Fruit fly (Drosophila melanogaster) whole organism, embryonic: ENCODE results near the gene Agpat1.

ENCODE experiments used
- Bteb2 ChIP-seq: fragments of 200-800 bp; sonication (Bioruptor generic); optimal IDR thresholded peaks from 2 replicates; lab custom pipeline; 2016; ENCODE audit warnings: missing biosample characterization, missing genetic modification characterization
- CG10654 ChIP-seq: fragments of 200-800 bp; sonication (Bioruptor generic); optimal IDR thresholded peaks from 2 replicates; lab custom pipeline; 2016; ENCODE audit warnings: missing biosample characterization, missing genetic modification characterization
- CG11456 ChIP-seq: fragments of 200-800 bp; sonication (Bioruptor generic); IDR thresholded peaks from 3 replicates; pipeline ENCODE4 v1.3.6; 2022; ENCODE audit warnings: missing biosample characterization, missing genetic modification characterization
- CG12942 ChIP-seq: fragments of 200-800 bp; sonication (Bioruptor generic); optimal IDR thresholded peaks from 3 replicates; lab custom pipeline; 2016; ENCODE audit warnings: missing biosample characterization, missing genetic modification characterization
- CG13424 ChIP-seq: fragments of 200-800 bp; sonication (Bioruptor generic); optimal IDR thresholded peaks from 2 replicates; lab custom pipeline; 2019; ENCODE audit warnings: missing biosample characterization, mild to moderate bottlenecking, missing genetic modification characterization, moderate library complexity
- CG15011 ChIP-seq: fragments of 200-800 bp; sonication (Bioruptor generic); optimal IDR thresholded peaks from 3 replicates; lab custom pipeline; 2018; ENCODE audit warnings: missing biosample characterization, mild to moderate bottlenecking, missing genetic modification characterization
- CG15696 ChIP-seq: fragments of 200-800 bp; sonication (Bioruptor generic); optimal IDR thresholded peaks from 2 replicates; lab custom pipeline; 2019; ENCODE audit warnings: missing biosample characterization, mild to moderate bottlenecking, missing genetic modification characterization, moderate library complexity
- CG17612 ChIP-seq: fragments of 200-800 bp; sonication (Bioruptor generic); IDR thresholded peaks from 2 replicates; pipeline ENCODE4 v1.3.6; 2022; ENCODE audit warnings: missing biosample characterization, missing genetic modification characterization
- CG2712 ChIP-seq: fragments of 200-800 bp; optimal IDR thresholded peaks from 3 replicates; lab custom pipeline; 2019; ENCODE audit warnings: missing biosample characterization, mild to moderate bottlenecking, missing genetic modification characterization, moderate library complexity
- CG5953 ChIP-seq: fragments of 200-800 bp; sonication (Bioruptor generic); IDR thresholded peaks from 2 replicates; pipeline ENCODE4 v1.3.6; 2022; ENCODE audit warnings: missing biosample characterization, missing genetic modification characterization
- CG6175 ChIP-seq: fragments of 200-800 bp; sonication (Bioruptor generic); IDR thresholded peaks from 3 replicates; pipeline ENCODE4 v1.3.6; 2022; ENCODE audit warnings: missing biosample characterization, missing genetic modification characterization
- CG6654 ChIP-seq: fragments of 200-800 bp; sonication (Bioruptor generic); optimal IDR thresholded peaks from 2 replicates; lab custom pipeline; 2017; ENCODE audit warnings: missing biosample characterization, mild to moderate bottlenecking, missing genetic modification characterization
- CG6683 ChIP-seq: fragments of 200-800 bp; sonication (Bioruptor generic); optimal IDR thresholded peaks from 2 replicates; lab custom pipeline; 2017; ENCODE audit warnings: missing biosample characterization, mild to moderate bottlenecking, missing genetic modification characterization, missing genetic modification reagents
- CG6689 ChIP-seq: fragments of 200-800 bp; sonication (Bioruptor generic); IDR thresholded peaks from 2 replicates; pipeline ENCODE4 v1.3.6; 2022; ENCODE audit warnings: missing biosample characterization, missing genetic modification characterization
- CG7372 ChIP-seq: fragments of 200-800 bp; sonication (Bioruptor generic); IDR thresholded peaks from 2 replicates; pipeline ENCODE4 v1.3.6; 2022; ENCODE audit warnings: missing biosample characterization, missing genetic modification characterization
- CG8765 ChIP-seq: fragments of 200-800 bp; sonication (Bioruptor generic); IDR thresholded peaks from 2 replicates; pipeline ENCODE4 v1.3.6; 2022; ENCODE audit warnings: missing biosample characterization, missing genetic modification characterization
- CG9609 ChIP-seq: fragments of 200-800 bp; sonication (Bioruptor generic); optimal IDR thresholded peaks from 3 replicates; lab custom pipeline; 2016; ENCODE audit warnings: missing biosample characterization, missing genetic modification characterization
- D ChIP-seq, 2 experiments: fragments of 200-800 bp in 1 of 2; fragments of >200 bp in 1 of 2; sonication (Bioruptor generic) in 1 of 2; optimal IDR thresholded peaks; 2 replicates in 1 of 2; 3 replicates in 1 of 2; lab custom pipeline; 2017; ENCODE audit warnings: mild to moderate bottlenecking in 1 of 2, missing biosample characterization in 1 of 2, missing genetic modification characterization in 1 of 2, missing genetic modification reagents in 1 of 2
- Dad ChIP-seq: fragments of 200-800 bp; sonication (Bioruptor generic); optimal IDR thresholded peaks from 3 replicates; lab custom pipeline; 2016; ENCODE audit warnings: missing biosample characterization, missing genetic modification characterization
- Dll ChIP-seq: fragments of 200-800 bp; sonication (Bioruptor generic); IDR thresholded peaks from 4 replicates; pipeline ENCODE4 v1.3.6; 2022; ENCODE audit warnings: missing biosample characterization, missing genetic modification characterization; ENCODE audit not compliant: partially characterized antibody
- Dref ChIP-seq: fragments of 200-800 bp; sonication (Bioruptor generic); IDR thresholded peaks from 2 replicates; pipeline ENCODE4 v1.3.6; 2022; ENCODE audit warnings: missing biosample characterization, missing genetic modification characterization
- Hand ChIP-seq: fragments of 200-800 bp; sonication (Bioruptor generic); optimal IDR thresholded peaks from 2 replicates; lab custom pipeline; 2017; ENCODE audit warnings: mild to moderate bottlenecking, missing biosample characterization, missing genetic modification reagents, missing genetic modification characterization
- Hr3 ChIP-seq: fragments of 200-800 bp; sonication (Bioruptor generic); optimal IDR thresholded peaks from 3 replicates; lab custom pipeline; 2016; ENCODE audit warnings: missing biosample characterization, missing genetic modification characterization
- Jarid2 ChIP-seq: fragments of 200-800 bp; sonication (Bioruptor generic); optimal IDR thresholded peaks from 3 replicates; lab custom pipeline; 2017; ENCODE audit warnings: mild to moderate bottlenecking, missing biosample characterization, missing genetic modification reagents, missing genetic modification characterization
- MTF-1 ChIP-seq: fragments of 200-800 bp; sonication (Bioruptor generic); optimal IDR thresholded peaks from 2 replicates; lab custom pipeline; 2018; ENCODE audit warnings: missing biosample characterization, mild to moderate bottlenecking, missing genetic modification characterization, borderline replicate concordance
- Med ChIP-seq: fragments of 200-800 bp; sonication (Bioruptor generic); peaks from one replicate; lab custom pipeline; 2016; ENCODE audit warnings: missing biosample characterization, missing genetic modification characterization, mild to moderate bottlenecking, inconsistent platforms, moderate library complexity
- Sin3A ChIP-seq: fragments of >200 bp; optimal IDR thresholded peaks from 2 replicates; lab custom pipeline; 2018
- Six4 ChIP-seq: fragments of 200-800 bp; sonication (Bioruptor generic); optimal IDR thresholded peaks from 2 replicates; lab custom pipeline; 2016; ENCODE audit warnings: missing biosample characterization, missing genetic modification characterization
- Spps ChIP-seq: fragments of 200-800 bp; sonication (Bioruptor generic); optimal IDR thresholded peaks from 2 replicates; lab custom pipeline; 2018; ENCODE audit warnings: missing biosample characterization, mild to moderate bottlenecking, missing genetic modification characterization
- Stat92E ChIP-seq, 3 experiments: fragments of >200 bp in 2 of 3; fragments of 200-800 bp in 1 of 3; sonication (Bioruptor generic) in 1 of 3; optimal IDR thresholded peaks; 2 replicates each; lab custom pipeline; 2017 to 2019; ENCODE audit warnings: missing biosample characterization in 3 of 3, missing genetic modification characterization in 3 of 3, mild to moderate bottlenecking in 1 of 3, moderate library complexity in 1 of 3
- bigmax ChIP-seq: fragments of 200-800 bp; sonication (Bioruptor generic); optimal IDR thresholded peaks from 2 replicates; lab custom pipeline; 2018; ENCODE audit warnings: missing biosample characterization, mild to moderate bottlenecking, missing genetic modification characterization
- chinmo ChIP-seq: fragments of 200-800 bp; sonication (Bioruptor generic); IDR thresholded peaks from 4 replicates; pipeline ENCODE4 v1.3.6; 2022; ENCODE audit warnings: missing biosample characterization, missing genetic modification characterization; ENCODE audit not compliant: partially characterized antibody
- danr ChIP-seq: fragments of 200-800 bp; sonication (Bioruptor generic); IDR thresholded peaks from 2 replicates; pipeline ENCODE4 v1.3.6; 2022; ENCODE audit warnings: missing biosample characterization, missing genetic modification characterization
- eyg ChIP-seq: fragments of 200-800 bp; sonication (Bioruptor generic); optimal IDR thresholded peaks from 3 replicates; lab custom pipeline; 2016; ENCODE audit warnings: missing biosample characterization, missing genetic modification characterization
- fd102C ChIP-seq: fragments of 200-800 bp; sonication (Bioruptor generic); optimal IDR thresholded peaks from 2 replicates; lab custom pipeline; 2018; ENCODE audit warnings: missing biosample characterization, mild to moderate bottlenecking, missing genetic modification characterization, moderate library complexity
- gce ChIP-seq: fragments of 200-800 bp; sonication (Bioruptor generic); IDR thresholded peaks from 3 replicates; pipeline ENCODE4 v1.3.6; 2022; ENCODE audit warnings: missing biosample characterization, missing genetic modification characterization
- hb ChIP-seq: fragments of 200-800 bp; sonication (Bioruptor generic); IDR thresholded peaks from 3 replicates; pipeline ENCODE4 v1.3.6; 2022; ENCODE audit warnings: missing biosample characterization, missing genetic modification characterization; ENCODE audit not compliant: partially characterized antibody
- knrl ChIP-seq: fragments of 200-800 bp; sonication (Bioruptor generic); IDR thresholded peaks from 3 replicates; pipeline ENCODE4 v1.3.6; 2022; ENCODE audit warnings: missing biosample characterization, missing genetic modification characterization; ENCODE audit not compliant: partially characterized antibody
- lbe ChIP-seq: fragments of 200-800 bp; sonication (Bioruptor generic); optimal IDR thresholded peaks from 2 replicates; lab custom pipeline; 2016; ENCODE audit warnings: missing biosample characterization, mild to moderate bottlenecking, missing genetic modification characterization
- mirr ChIP-seq: fragments of 200-800 bp; sonication (Bioruptor generic); optimal IDR thresholded peaks from 3 replicates; lab custom pipeline; 2018; ENCODE audit warnings: missing biosample characterization, mild to moderate bottlenecking, missing genetic modification characterization
- nom ChIP-seq: fragments of 200-800 bp; sonication (Bioruptor generic); optimal IDR thresholded peaks from 2 replicates; lab custom pipeline; 2017; ENCODE audit warnings: missing biosample characterization, missing genetic modification characterization, mild to moderate bottlenecking, moderate library complexity, missing genetic modification reagents
- p53 ChIP-seq: fragments of 200-800 bp; sonication (Bioruptor generic); optimal IDR thresholded peaks from 2 replicates; lab custom pipeline; 2016; ENCODE audit warnings: missing biosample characterization, missing genetic modification characterization
- phol ChIP-seq: fragments of 200-800 bp; sonication (Bioruptor generic); optimal IDR thresholded peaks from 3 replicates; lab custom pipeline; 2018; ENCODE audit warnings: missing biosample characterization, mild to moderate bottlenecking, missing genetic modification characterization, moderate library complexity
- sens-2 ChIP-seq: fragments of 200-800 bp; sonication (Bioruptor generic); IDR thresholded peaks from 2 replicates; pipeline ENCODE4 v1.3.6; 2022; ENCODE audit warnings: missing biosample characterization, missing genetic modification characterization
- tin ChIP-seq: fragments of 200-800 bp; sonication (Bioruptor generic); optimal IDR thresholded peaks from 3 replicates; lab custom pipeline; 2016; ENCODE audit warnings: missing biosample characterization, missing genetic modification characterization
- z ChIP-seq: fragments of 200-800 bp; sonication (Bioruptor generic); IDR thresholded peaks from 3 replicates; pipeline ENCODE4 v1.3.6; 2022; ENCODE audit warnings: missing biosample characterization, missing genetic modification characterization
- zf30C ChIP-seq: fragments of 200-800 bp; sonication (Bioruptor generic); optimal IDR thresholded peaks from 3 replicates; lab custom pipeline; 2018; ENCODE audit warnings: missing biosample characterization, mild to moderate bottlenecking, missing genetic modification characterization
- zfh2 ChIP-seq: fragments of 200-800 bp; sonication (Bioruptor generic); optimal IDR thresholded peaks from 2 replicates; lab custom pipeline; 2016; ENCODE audit warnings: missing biosample characterization, missing genetic modification characterization

Gene Agpat1

DNA sequence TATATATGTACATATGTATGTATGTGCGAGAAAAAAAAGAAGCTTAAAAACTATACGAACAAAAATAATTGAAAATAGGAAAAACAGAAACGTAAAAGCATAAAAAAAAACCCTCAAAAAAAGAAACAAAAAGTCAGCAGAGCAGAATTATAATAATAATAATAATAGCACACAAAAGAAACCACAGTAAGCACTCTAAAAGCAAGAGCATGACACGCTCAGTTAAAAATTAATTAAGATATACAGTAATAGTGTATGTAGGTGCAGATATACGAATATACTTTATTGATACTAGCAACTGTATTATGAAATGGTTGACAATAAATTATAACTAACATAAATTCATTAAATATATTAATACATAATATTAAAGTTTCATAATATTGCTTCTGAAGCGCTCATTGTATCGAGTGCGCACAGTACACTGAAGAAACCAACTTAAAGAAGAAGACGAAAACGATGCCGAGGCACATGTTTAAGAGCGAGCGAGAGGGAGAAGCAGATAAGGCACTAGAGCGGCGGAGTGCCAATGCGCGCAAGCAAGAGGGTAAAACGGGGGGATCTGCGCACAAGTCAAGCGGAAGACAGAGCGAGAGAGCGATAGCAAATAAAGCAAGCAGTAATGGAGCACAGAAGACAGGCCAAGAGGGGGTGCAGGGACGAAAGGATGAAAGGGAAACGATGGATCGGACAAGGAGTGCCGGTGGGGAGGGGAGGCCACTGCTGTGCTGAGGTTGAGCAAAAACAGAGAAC lies 30.2 kb upstream of the Agpat1 start (continued):
- TF ChIP-seq CG9609 (GFP tag; lab: Kevin White, UChicago): no peak
- TF ChIP-seq CG10654 (GFP tag; lab: Kevin White, UChicago): peak; percentile 76
- peak; percentile 67; the same call in 2 of the 4 replicates for TF ChIP-seq chinmo
- peak; percentile 27; the same call in 1 of the 2 replicates for TF ChIP-seq CG17612 (GFP tag; lab: Robert Waterston, UW)
- peak; percentile 36 for TF ChIP-seq MTF-1
- peak; percentile 8 for TF ChIP-seq mirr (GFP tag; lab: Kevin White, UChicago)
- no peak for TF ChIP-seq bigmax (GFP tag; lab: Kevin White, UChicago)
- peak; percentile 84 for TF ChIP-seq CG7372 (GFP tag; lab: Robert Waterston, UW)
- peak; percentile 72 for TF ChIP-seq CG15011 (GFP tag; lab: Kevin White, UChicago)
- no peak for TF ChIP-seq Sin3A (lab: Kevin White, UChicago)
- TF ChIP-seq Dad: no peak
- no peak for TF ChIP-seq D (optimal IDR thresholded peaks at IDR 0.05; lab: Kevin White, UChicago)
- TF ChIP-seq D (GFP tag; optimal IDR thresholded peaks at IDR 0.05; lab: Kevin White, UChicago): peak; percentile 82
- peak; percentile 89 for TF ChIP-seq CG6689 (GFP tag; lab: Robert Waterston, UW)
- TF ChIP-seq eyg (GFP tag; lab: Kevin White, UChicago): no peak
- TF ChIP-seq knrl (GFP tag; lab: Robert Waterston, UW): no peak; the same call in 2 of the 3 replicates
- no peak for TF ChIP-seq Bteb2 (GFP tag; lab: Kevin White, UChicago)
- TF ChIP-seq CG13424 (tag; lab: Kevin White, UChicago): peak; percentile 96
- TF ChIP-seq zfh2: no peak
- TF ChIP-seq Jarid2 (GFP tag; lab: Kevin White, UChicago): peak; percentile 64
- peak; percentile 81 for TF ChIP-seq danr (GFP tag; lab: Robert Waterston, UW)
- TF ChIP-seq CG5953 (GFP tag; lab: Robert Waterston, UW): peak; percentile 71; the same call in 1 of the 2 replicates
- TF ChIP-seq sens-2: no peak
- TF ChIP-seq Dll (GFP tag; lab: Robert Waterston, UW): no peak
- no peak for TF ChIP-seq Dref (GFP tag; lab: Robert Waterston, UW)
- no peak for TF ChIP-seq Med (GFP tag; lab: Kevin White, UChicago)
- TF ChIP-seq zf30C (GFP tag; lab: Kevin White, UChicago): no peak
- TF ChIP-seq gce (GFP tag; lab: Robert Waterston, UW): peak; percentile 48; the same call in 1 of the 3 replicates
- peak; percentile 45; the same call in 1 of the 2 replicates for TF ChIP-seq CG8765 (GFP tag; lab: Robert Waterston, UW)
- peak; percentile 92 for TF ChIP-seq CG15696
- no peak for TF ChIP-seq p53 (GFP tag; lab: Kevin White, UChicago)
- no peak for TF ChIP-seq Stat92E (GFP tag; optimal IDR thresholded peaks at IDR 0.05; lab: Kevin White, UChicago)
- TF ChIP-seq tin (GFP tag; lab: Kevin White, UChicago): peak; percentile 75
- TF ChIP-seq CG11456 (GFP tag; lab: Robert Waterston, UW): peak; percentile 84
- TF ChIP-seq CG2712 (tag; lab: Kevin White, UChicago): peak; percentile 94
- TF ChIP-seq Hr3 (GFP tag; lab: Kevin White, UChicago): peak; percentile 84
- TF ChIP-seq Six4 (GFP tag; lab: Kevin White, UChicago): peak; percentile 22
- TF ChIP-seq lbe (GFP tag; lab: Kevin White, UChicago): peak; percentile 22
- peak; percentile 98 for TF ChIP-seq nom (GFP tag; lab: Kevin White, UChicago)
- peak; percentile 57; the same call in 1 of the 3 replicates for TF ChIP-seq CG6175 (GFP tag; lab: Robert Waterston, UW)
- TF ChIP-seq z (GFP tag; lab: Robert Waterston, UW): no peak
- TF ChIP-seq CG6683 (GFP tag; lab: Kevin White, UChicago): peak; percentile 77
- no peak for TF ChIP-seq hb (GFP tag; lab: Robert Waterston, UW)
- peak; percentile 92 for TF ChIP-seq Hand
- TF ChIP-seq CG12942 (GFP tag; lab: Kevin White, UChicago): peak; percentile 53
- peak; percentile 80 for TF ChIP-seq Spps (tag; lab: Kevin White, UChicago)
- peak; percentile 91 for TF ChIP-seq phol
- TF ChIP-seq CG6654: peak; percentile 55
- TF ChIP-seq fd102C (GFP tag; lab: Kevin White, UChicago): no peak
